Fruit fly (Drosophila melanogaster) whole organism, embryonic: Measurements from ENCODE around the gene CG11970.

Source experiments
- BtbVII ChIP-seq: fragments of 200-800 bp; sonication (Bioruptor generic); optimal IDR thresholded peaks from 3 replicates; lab custom pipeline; 2017; ENCODE audit warnings: missing biosample characterization, mild to moderate bottlenecking, missing genetic modification characterization
- CG10147 ChIP-seq: fragments of 200-800 bp; sonication (Bioruptor generic); optimal IDR thresholded peaks from 2 replicates; lab custom pipeline; 2019; ENCODE audit warnings: missing biosample characterization, mild to moderate bottlenecking, missing genetic modification characterization, moderate library complexity
- CG10209 ChIP-seq: fragments of 200-800 bp; sonication (Bioruptor generic); optimal IDR thresholded peaks from 3 replicates; lab custom pipeline; 2017; ENCODE audit warnings: missing biosample characterization, mild to moderate bottlenecking, missing genetic modification characterization, missing genetic modification reagents
- CG10267 ChIP-seq: fragments of 200-800 bp; sonication (Bioruptor generic); optimal IDR thresholded peaks from 2 replicates; lab custom pipeline; 2018; ENCODE audit warnings: missing biosample characterization, mild to moderate bottlenecking, missing genetic modification characterization, moderate library complexity
- CG10274 ChIP-seq: fragments of 200-800 bp; sonication (Bioruptor generic); optimal IDR thresholded peaks from 3 replicates; lab custom pipeline; 2017; ENCODE audit warnings: missing biosample characterization, mild to moderate bottlenecking, missing genetic modification characterization
- CG10543 ChIP-seq: fragments of 200-800 bp; sonication (Bioruptor generic); optimal IDR thresholded peaks from 3 replicates; lab custom pipeline; 2017; ENCODE audit warnings: missing biosample characterization, mild to moderate bottlenecking, missing genetic modification characterization, moderate library complexity
- CG11723 ChIP-seq: fragments of 200-800 bp; sonication (Bioruptor generic); optimal IDR thresholded peaks from 2 replicates; lab custom pipeline; 2017; ENCODE audit warnings: missing biosample characterization, mild to moderate bottlenecking, missing genetic modification characterization
- CG12236 ChIP-seq: fragments of 200-800 bp; sonication (Bioruptor generic); optimal IDR thresholded peaks from 2 replicates; lab custom pipeline; 2016; ENCODE audit warnings: missing biosample characterization, missing genetic modification characterization
- CG12942 ChIP-seq: fragments of 200-800 bp; sonication (Bioruptor generic); optimal IDR thresholded peaks from 3 replicates; lab custom pipeline; 2016; ENCODE audit warnings: missing biosample characterization, missing genetic modification characterization
- CG14441 ChIP-seq: fragments of 200-800 bp; sonication (Bioruptor generic); IDR thresholded peaks from 2 replicates; pipeline ENCODE4 v1.3.6; 2022; ENCODE audit warnings: missing biosample characterization, missing genetic modification characterization
- CG15073 ChIP-seq: fragments of 200-800 bp; sonication (Bioruptor generic); optimal IDR thresholded peaks from 2 replicates; lab custom pipeline; 2016; ENCODE audit warnings: missing biosample characterization, missing genetic modification characterization
- CG1603 ChIP-seq: fragments of 200-800 bp; sonication (Bioruptor generic); optimal IDR thresholded peaks from 2 replicates; lab custom pipeline; 2019; ENCODE audit warnings: missing biosample characterization, mild to moderate bottlenecking, missing genetic modification characterization, moderate library complexity
- CG16813 ChIP-seq: fragments of 200-800 bp; sonication (Bioruptor generic); IDR thresholded peaks from 3 replicates; pipeline ENCODE4 v1.3.6; 2022; ENCODE audit warnings: missing biosample characterization, missing genetic modification characterization; ENCODE audit not compliant: partially characterized antibody
- CG17829 ChIP-seq: fragments of 200-800 bp; optimal IDR thresholded peaks from 2 replicates; lab custom pipeline; 2019; ENCODE audit warnings: missing biosample characterization, mild to moderate bottlenecking, missing genetic modification characterization, moderate library complexity
- CG31365 ChIP-seq: fragments of 200-800 bp; sonication (Bioruptor generic); optimal IDR thresholded peaks from 2 replicates; lab custom pipeline; 2018; ENCODE audit warnings: missing biosample characterization, mild to moderate bottlenecking, missing genetic modification characterization
- CG31388 ChIP-seq: fragments of 200-800 bp; sonication (Bioruptor generic); optimal IDR thresholded peaks from 2 replicates; lab custom pipeline; 2016; ENCODE audit warnings: missing biosample characterization, missing genetic modification characterization
- CG34376 ChIP-seq: fragments of 200-800 bp; sonication (Bioruptor generic); optimal IDR thresholded peaks from 2 replicates; lab custom pipeline; 2018; ENCODE audit warnings: missing biosample characterization, mild to moderate bottlenecking, missing genetic modification characterization
- CG3995 ChIP-seq: fragments of 200-800 bp; sonication (Bioruptor generic); optimal IDR thresholded peaks from 3 replicates; lab custom pipeline; 2016; ENCODE audit warnings: missing biosample characterization, missing genetic modification characterization
- CG42726 ChIP-seq: fragments of 200-800 bp; sonication (Bioruptor generic); IDR thresholded peaks from 2 replicates; pipeline ENCODE4 v1.3.6; 2022; ENCODE audit warnings: missing biosample characterization, missing genetic modification characterization; ENCODE audit not compliant: partially characterized antibody
- CG4707 ChIP-seq: fragments of 200-800 bp; sonication (Bioruptor generic); optimal IDR thresholded peaks from 2 replicates; lab custom pipeline; 2018; ENCODE audit warnings: missing biosample characterization, mild to moderate bottlenecking, missing genetic modification characterization, moderate library complexity
- CG6854 ChIP-seq: fragments of 200-800 bp; sonication (Bioruptor generic); optimal IDR thresholded peaks from 3 replicates; lab custom pipeline; 2017; ENCODE audit warnings: missing biosample characterization, mild to moderate bottlenecking, missing genetic modification characterization
- CG7357 ChIP-seq: fragments of 200-800 bp; sonication (Bioruptor generic); IDR thresholded peaks from 3 replicates; pipeline ENCODE4 v1.3.6; 2022; ENCODE audit warnings: missing biosample characterization, missing genetic modification characterization
- CG8281 ChIP-seq: fragments of 200-800 bp; sonication (Bioruptor generic); optimal IDR thresholded peaks from 2 replicates; lab custom pipeline; 2018; ENCODE audit warnings: missing biosample characterization, mild to moderate bottlenecking, missing genetic modification characterization, moderate library complexity
- CG8290 ChIP-seq, 3 experiments: fragments of 200-800 bp; sonication (Bioruptor generic); optimal IDR thresholded peaks; 2 replicates each; lab custom pipeline; 2016 to 2019; ENCODE audit warnings: missing biosample characterization in 3 of 3, missing genetic modification characterization in 3 of 3, mild to moderate bottlenecking in 2 of 3, moderate library complexity in 1 of 3
- CkIIα-i1 ChIP-seq: fragments of 200-800 bp; sonication (Bioruptor generic); IDR thresholded peaks from 2 replicates; pipeline ENCODE4 v1.3.6; 2022; ENCODE audit warnings: missing biosample characterization, missing genetic modification characterization
- Dp ChIP-seq: fragments of 200-800 bp; sonication (Bioruptor generic); optimal IDR thresholded peaks from 2 replicates; lab custom pipeline; 2018; ENCODE audit warnings: missing biosample characterization, mild to moderate bottlenecking, missing genetic modification characterization, moderate library complexity
- HLH54F ChIP-seq: fragments of 200-800 bp; sonication (Bioruptor generic); optimal IDR thresholded peaks from 3 replicates; lab custom pipeline; 2016; ENCODE audit warnings: missing biosample characterization, missing genetic modification characterization
- Usf ChIP-seq: fragments of 200-800 bp; sonication (Bioruptor generic); optimal IDR thresholded peaks from 2 replicates; lab custom pipeline; 2017; ENCODE audit warnings: missing genotype, missing biosample characterization, missing genetic modification characterization
- bcd ChIP-seq: fragments of 200-800 bp; sonication (Bioruptor generic); optimal IDR thresholded peaks from 2 replicates; lab custom pipeline; 2017; ENCODE audit warnings: missing biosample characterization, mild to moderate bottlenecking, missing genetic modification characterization
- ci ChIP-seq: fragments of 200-800 bp; sonication (Bioruptor generic); IDR thresholded peaks from 3 replicates; pipeline ENCODE4 v1.3.6; 2022; ENCODE audit warnings: missing biosample characterization, missing genetic modification characterization
- crp ChIP-seq, 2 experiments: fragments of 200-800 bp; sonication (Bioruptor generic); optimal IDR thresholded peaks; 2 replicates in 1 of 2; 3 replicates in 1 of 2; lab custom pipeline; 2017; ENCODE audit warnings: missing biosample characterization in 2 of 2, missing genetic modification characterization in 2 of 2, mild to moderate bottlenecking in 1 of 2, moderate library complexity in 1 of 2
- cwo ChIP-seq: fragments of 200-800 bp; sonication (Bioruptor generic); optimal IDR thresholded peaks from 3 replicates; lab custom pipeline; 2017; ENCODE audit warnings: missing biosample characterization, missing genetic modification characterization, mild to moderate bottlenecking, moderate library complexity, missing genetic modification reagents
- jigr1 ChIP-seq: fragments of 200-800 bp; sonication (Bioruptor generic); IDR thresholded peaks from 3 replicates; pipeline ENCODE4 v1.3.6; 2022; ENCODE audit warnings: missing biosample characterization, missing genetic modification characterization
- jing ChIP-seq: fragments of 200-800 bp; sonication (Bioruptor generic); optimal IDR thresholded peaks from 2 replicates; lab custom pipeline; 2018; ENCODE audit warnings: missing biosample characterization, mild to moderate bottlenecking, missing genetic modification characterization
- lola ChIP-seq, 3 experiments: fragments of >200 bp in 2 of 3; fragments of 200-800 bp in 1 of 3; sonication (Bioruptor generic) in 1 of 3; optimal IDR thresholded peaks; 2 replicates each; lab custom pipeline; 2017 to 2019; ENCODE audit warnings: missing biosample characterization in 3 of 3, missing genetic modification characterization in 3 of 3, mild to moderate bottlenecking in 1 of 3, moderate library complexity in 1 of 3
- nau ChIP-seq: fragments of 200-800 bp; sonication (Bioruptor generic); optimal IDR thresholded peaks from 3 replicates; lab custom pipeline; 2017; ENCODE audit warnings: missing biosample characterization, mild to moderate bottlenecking, missing genetic modification characterization, missing genetic modification reagents
- onecut ChIP-seq: fragments of 200-800 bp; sonication (Bioruptor generic); IDR thresholded peaks from 2 replicates; pipeline ENCODE4 v1.3.6; 2022; ENCODE audit warnings: missing biosample characterization, missing genetic modification characterization
- pan ChIP-seq, 4 experiments: fragments of >200 bp in 3 of 4; fragments of 200-800 bp in 1 of 4; sonication (Bioruptor generic) in 1 of 4; optimal IDR thresholded peaks in 3 of 4; IDR thresholded peaks in 1 of 4; 2 replicates each; pipeline versions ENCODE4 v1.3.6 to Lab custom; 2017 to 2022; ENCODE audit warnings: missing biosample characterization in 2 of 4, missing genetic modification characterization in 2 of 4, mixed read lengths in 1 of 4
- pho ChIP-seq: fragments of 200-800 bp; sonication (Bioruptor generic); optimal IDR thresholded peaks from 2 replicates; lab custom pipeline; 2016; ENCODE audit warnings: missing biosample characterization, missing genetic modification characterization
- sc ChIP-seq, 3 experiments: fragments of >200 bp in 2 of 3; fragments of 200-800 bp in 1 of 3; sonication (Bioruptor generic) in 1 of 3; optimal IDR thresholded peaks; 2 replicates in 2 of 3; 3 replicates in 1 of 3; lab custom pipeline; 2017; ENCODE audit warnings: mild to moderate bottlenecking in 1 of 3, missing biosample characterization in 1 of 3, missing genetic modification characterization in 1 of 3, missing genetic modification reagents in 1 of 3
- scrt ChIP-seq: fragments of 200-800 bp; sonication (Bioruptor generic); optimal IDR thresholded peaks from 2 replicates; lab custom pipeline; 2018; ENCODE audit warnings: missing biosample characterization, mild to moderate bottlenecking, missing genetic modification characterization, moderate library complexity
- trem ChIP-seq: fragments of 200-800 bp; optimal IDR thresholded peaks from 3 replicates; lab custom pipeline; 2019; ENCODE audit warnings: missing biosample characterization, mild to moderate bottlenecking, missing genetic modification characterization, moderate library complexity
- twi ChIP-seq: fragments of 200-800 bp; optimal IDR thresholded peaks from 2 replicates; lab custom pipeline; 2019; ENCODE audit warnings: missing biosample characterization, mild to moderate bottlenecking, missing genetic modification characterization, moderate library complexity
- vnd ChIP-seq: fragments of 200-800 bp; sonication (Bioruptor generic); IDR thresholded peaks from 3 replicates; pipeline ENCODE4 v1.3.6; 2022; ENCODE audit warnings: missing biosample characterization, missing genetic modification characterization; ENCODE audit not compliant: partially characterized antibody
- wor ChIP-seq: fragments of 200-800 bp; sonication (Bioruptor generic); IDR thresholded peaks from 2 replicates; pipeline ENCODE4 v1.3.6; 2022; ENCODE audit warnings: missing biosample characterization, missing genetic modification characterization
- yki ChIP-seq: fragments of >200 bp; optimal IDR thresholded peaks from 3 replicates; lab custom pipeline; 2018

The CG11970 gene

dm6 chr3R:8945502-8946324 is 38.8 kb upstream of the CG11970 start (continued):
- TF ChIP-seq CG42726 (GFP tag; lab: Robert Waterston, UW) (no peak), CG10267 (tag; lab: Kevin White, UChicago) (peak; percentile 82), crp (GFP tag; optimal IDR thresholded peaks at IDR 0.05; lab: Kevin White, UChicago) (peak in 1 of 2 experiments; percentile 22), jing (GFP tag; lab: Kevin White, UChicago) (peak; percentile 55), wor (peak; percentile 83), CG17829 (tag; lab: Kevin White, UChicago) (peak; percentile 86), CG6854 (peak; percentile 41), CG12236 (GFP tag; lab: Kevin White, UChicago) (no peak), CG10274 (GFP tag; lab: Kevin White, UChicago) (peak; percentile 52), Dp (GFP tag; lab: Kevin White, UChicago) (no peak), CG8281 (tag; lab: Kevin White, UChicago) (peak; percentile 54), CG10147 (peak; percentile 56), HLH54F (GFP tag; lab: Kevin White, UChicago) (no peak), CG12942 (GFP tag; lab: Kevin White, UChicago) (peak; percentile 59), pho (GFP tag; lab: Kevin White, UChicago) (no peak), cwo (peak; percentile 69), CG31365 (no peak), onecut (GFP tag; lab: Robert Waterston, UW) (peak; percentile 76), CG4707 (GFP tag; lab: Kevin White, UChicago) (peak; percentile 79), CG7357 (peak; percentile 72), ci (GFP tag; lab: Robert Waterston, UW) (peak; percentile 85), nau (peak; percentile 83), CkIIα-i1 (no peak), CG11723 (GFP tag; lab: Kevin White, UChicago) (peak; percentile 76), CG3995 (GFP tag; lab: Kevin White, UChicago) (peak; percentile 16), trem (tag; lab: Kevin White, UChicago) (peak; percentile 66), scrt (GFP tag; lab: Kevin White, UChicago) (peak; percentile 69), CG16813 (no peak), CG15073 (GFP tag; lab: Kevin White, UChicago) (no peak), CG14441 (peak; percentile 80), vnd (GFP tag; lab: Robert Waterston, UW) (0 out of 3 replicates have a peak, but pooled peaks have one; percentile 19), jigr1 (GFP tag; lab: Robert Waterston, UW) (peak; percentile 65), BtbVII (GFP tag; lab: Kevin White, UChicago) (peak; percentile 78), lola (GFP tag; optimal IDR thresholded peaks at IDR 0.05; lab: Kevin White, UChicago) (peak in 1 of 3 experiments; percentile 84), CG31388 (GFP tag; lab: Kevin White, UChicago) (peak; percentile 27), CG1603 (tag; lab: Kevin White, UChicago) (peak; percentile 24), CG34376 (GFP tag; lab: Kevin White, UChicago) (peak; percentile 55), bcd (peak; percentile 81), Usf (peak; percentile 63), sc (optimal IDR thresholded peaks at IDR 0.05; lab: Kevin White, UChicago) (no peak), sc (GFP tag; optimal IDR thresholded peaks at IDR 0.05; lab: Kevin White, UChicago) (peak; percentile 71), pan (optimal IDR thresholded peaks at IDR 0.05; lab: Kevin White, UChicago) (no peak), pan (GFP tag; optimal IDR thresholded peaks at IDR 0.05 in 1 of 2, IDR thresholded peaks at IDR 0.05 in 1 of 2) (peak in 1 of 2 experiments; percentile 85), CG10543 (GFP tag; lab: Kevin White, UChicago) (peak; percentile 78), twi (tag; lab: Kevin White, UChicago) (peak; percentile 70), CG10209 (GFP tag; lab: Kevin White, UChicago) (peak; percentile 78), CG8290 (GFP tag; optimal IDR thresholded peaks at IDR 0.05; lab: Kevin White, UChicago) (peak; percentile 52), CG8290 (tag; optimal IDR thresholded peaks at IDR 0.05; lab: Kevin White, UChicago) (no peak), yki (lab: Kevin White, UChicago) (no peak)
